Fruit fly (Drosophila melanogaster) whole organism, wandering third instar larva: ENCODE results near the gene Hipk.
A peak's percentile ranks its signal among the peaks of the same experiment; 100 is the strongest.

ENCODE experiments used
- Abd-B ChIP-seq: fragments of >200 bp; optimal IDR thresholded peaks from 2 replicates; lab custom pipeline; 2017; ENCODE audit warnings: missing biosample characterization, missing genetic modification characterization
- CG32264 ChIP-seq: fragments of 200-800 bp; sonication (Bioruptor generic); optimal IDR thresholded peaks from 2 replicates; lab custom pipeline; 2016; ENCODE audit warnings: missing biosample characterization, missing genetic modification characterization
- CG9705 ChIP-seq: fragments of 200-800 bp; sonication (Bioruptor generic); optimal IDR thresholded peaks from 2 replicates; lab custom pipeline; 2018; ENCODE audit warnings: missing biosample characterization, mild to moderate bottlenecking, missing genetic modification characterization
- CrebA ChIP-seq: fragments of 200-800 bp; sonication (Bioruptor generic); optimal IDR thresholded peaks from 2 replicates; lab custom pipeline; 2016; ENCODE audit warnings: missing biosample characterization, mild to moderate bottlenecking, missing genetic modification characterization, borderline replicate concordance
- Dfd ChIP-seq: fragments of >200 bp; optimal IDR thresholded peaks from 2 replicates; lab custom pipeline; 2017; ENCODE audit warnings: missing biosample characterization, missing genetic modification characterization
- GATAd ChIP-seq: sonication (Bioruptor generic); optimal IDR thresholded peaks from 2 replicates; lab custom pipeline; 2016; ENCODE audit warnings: missing biosample characterization, missing genetic modification characterization
- HLH106 ChIP-seq: fragments of 200-800 bp; optimal IDR thresholded peaks from 3 replicates; lab custom pipeline; 2019; ENCODE audit warnings: missing biosample characterization, mild to moderate bottlenecking, missing genetic modification characterization, moderate library complexity
- Hnf4 ChIP-seq: fragments of 200-800 bp; sonication (Bioruptor generic); optimal IDR thresholded peaks from 2 replicates; lab custom pipeline; 2016; ENCODE audit warnings: missing biosample characterization, mild to moderate bottlenecking, missing genetic modification characterization
- Hr78 ChIP-seq: fragments of >200 bp; optimal IDR thresholded peaks from 2 replicates; lab custom pipeline; 2017; ENCODE audit warnings: missing biosample characterization, missing genetic modification characterization
- Hr83 ChIP-seq: fragments of 200-300 bp; sonication (Bioruptor generic); optimal IDR thresholded peaks from 2 replicates; lab custom pipeline; 2016; ENCODE audit warnings: missing biosample characterization, mild to moderate bottlenecking, missing genetic modification characterization, moderate library complexity; ENCODE audit not compliant: poor library complexity, severe bottlenecking
- Jra ChIP-seq: sonication (Bioruptor generic); optimal IDR thresholded peaks from 2 replicates; lab custom pipeline; 2016; ENCODE audit warnings: missing biosample characterization, missing genetic modification characterization
- Mio ChIP-seq: sonication (Bioruptor generic); optimal IDR thresholded peaks from 2 replicates; lab custom pipeline; 2016; ENCODE audit warnings: missing biosample characterization, missing genetic modification characterization
- Myc ChIP-seq: fragments of >200 bp; optimal IDR thresholded peaks from 2 replicates; lab custom pipeline; 2017
- N ChIP-seq: fragments of >200 bp; optimal IDR thresholded peaks from 2 replicates; lab custom pipeline; 2018; ENCODE audit warnings: missing biosample characterization, missing external identifiers, missing genetic modification characterization
- OdsH ChIP-seq: fragments of 200-800 bp; sonication (Bioruptor generic); optimal IDR thresholded peaks from 2 replicates; lab custom pipeline; 2016; ENCODE audit warnings: missing biosample characterization, mild to moderate bottlenecking, missing genetic modification characterization
- Rel ChIP-seq, 2 experiments: fragments of 200-800 bp; sonication (Bioruptor generic) in 1 of 2; optimal IDR thresholded peaks; 2 replicates in 1 of 2; 3 replicates in 1 of 2; lab custom pipeline; 2016 to 2019; ENCODE audit warnings: mild to moderate bottlenecking in 2 of 2, missing biosample characterization in 2 of 2, missing genetic modification characterization in 2 of 2, moderate library complexity in 1 of 2
- Sp1 ChIP-seq: fragments of 200-800 bp; sonication (Bioruptor generic); optimal IDR thresholded peaks from 3 replicates; lab custom pipeline; 2019; ENCODE audit warnings: missing biosample characterization, mild to moderate bottlenecking, missing genetic modification characterization, moderate library complexity
- Vsx2 ChIP-seq: fragments of 200-300, 225-300 bp; sonication (Bioruptor generic); optimal IDR thresholded peaks from 2 replicates; lab custom pipeline; 2018; ENCODE audit warnings: missing biosample characterization, missing genetic modification characterization; ENCODE audit not compliant: partially characterized antibody
- br ChIP-seq: fragments of 200-800 bp; sonication (Bioruptor generic); optimal IDR thresholded peaks from 2 replicates; lab custom pipeline; 2016; ENCODE audit warnings: missing biosample characterization, missing genetic modification characterization
- brk ChIP-seq: fragments of 200-800 bp; sonication (Bioruptor generic); optimal IDR thresholded peaks from 2 replicates; lab custom pipeline; 2016; ENCODE audit warnings: missing biosample characterization, mild to moderate bottlenecking, missing genetic modification characterization
- dl ChIP-seq, 2 experiments: fragments of 175-275, 200-275 bp in 1 of 2; fragments of 200-275 bp in 1 of 2; sonication (Bioruptor generic); optimal IDR thresholded peaks; lab custom pipeline; 2018; ENCODE audit warnings: mild to moderate bottlenecking in 2 of 2, missing biosample characterization in 2 of 2, missing genetic modification characterization in 2 of 2, moderate library complexity in 2 of 2; ENCODE audit not compliant: partially characterized antibody in 2 of 2, insufficient read depth in 1 of 2
- dmrt93B ChIP-seq: fragments of 200-800 bp; sonication (Bioruptor generic); optimal IDR thresholded peaks from 2 replicates; lab custom pipeline; 2018; ENCODE audit warnings: missing biosample characterization, mild to moderate bottlenecking, missing genetic modification characterization
- dsf ChIP-seq: sonication (Bioruptor generic); optimal IDR thresholded peaks from 2 replicates; lab custom pipeline; 2016; ENCODE audit warnings: missing biosample characterization, missing genetic modification characterization, borderline replicate concordance
- ey ChIP-seq: fragments of 200-800 bp; sonication (Bioruptor generic); optimal IDR thresholded peaks from 2 replicates; lab custom pipeline; 2016; ENCODE audit warnings: missing biosample characterization, missing genetic modification characterization
- foxo ChIP-seq, 2 experiments: fragments of 200-800 bp; sonication (Bioruptor generic); optimal IDR thresholded peaks; 2 replicates in 1 of 2; 3 replicates in 1 of 2; lab custom pipeline; 2016 to 2017; ENCODE audit warnings: missing biosample characterization in 2 of 2, missing genetic modification characterization in 2 of 2
- fru ChIP-seq: fragments of 200-800 bp; sonication (Bioruptor generic); optimal IDR thresholded peaks from 3 replicates; lab custom pipeline; 2016; ENCODE audit warnings: missing biosample characterization, mild to moderate bottlenecking, missing genetic modification characterization
- h ChIP-seq: fragments of 200-800 bp; sonication (Bioruptor generic); optimal IDR thresholded peaks from 3 replicates; lab custom pipeline; 2016; ENCODE audit warnings: missing biosample characterization, mild to moderate bottlenecking, missing genetic modification characterization
- jim ChIP-seq: fragments of 175-275, 200-325 bp; sonication (Bioruptor generic); optimal IDR thresholded peaks from 2 replicates; lab custom pipeline; 2016; ENCODE audit warnings: missing biosample characterization, mild to moderate bottlenecking, missing genetic modification characterization
- lola ChIP-seq: fragments of >200 bp; optimal IDR thresholded peaks from 2 replicates; lab custom pipeline; 2017; ENCODE audit warnings: missing biosample characterization, missing genetic modification characterization
- pan ChIP-seq: fragments of >200 bp; optimal IDR thresholded peaks from 2 replicates; lab custom pipeline; 2017
- psq ChIP-seq: fragments of 200-800 bp; sonication (Bioruptor generic); optimal IDR thresholded peaks from 3 replicates; lab custom pipeline; 2017; ENCODE audit warnings: missing biosample characterization, mild to moderate bottlenecking, missing genetic modification characterization, moderate library complexity
- rgr ChIP-seq: fragments of 200-800 bp; sonication (Bioruptor generic); optimal IDR thresholded peaks from 3 replicates; lab custom pipeline; 2016; ENCODE audit warnings: missing biosample characterization, mild to moderate bottlenecking, missing genetic modification characterization
- sage ChIP-seq: fragments of 200-800 bp; sonication (Bioruptor generic); optimal IDR thresholded peaks from 2 replicates; lab custom pipeline; 2016; ENCODE audit warnings: missing biosample characterization, mild to moderate bottlenecking, missing genetic modification characterization
- sv ChIP-seq: fragments of 200-800 bp; sonication (Bioruptor generic); optimal IDR thresholded peaks from 3 replicates; lab custom pipeline; 2016; ENCODE audit warnings: missing biosample characterization, missing genetic modification characterization
- tai ChIP-seq: sonication (Bioruptor generic); optimal IDR thresholded peaks from 2 replicates; lab custom pipeline; 2016; ENCODE audit warnings: missing biosample characterization, missing genetic modification characterization
- usp ChIP-seq: fragments of >200 bp; optimal IDR thresholded peaks from 2 replicates; lab custom pipeline; 2017; ENCODE audit warnings: missing biosample characterization, missing genetic modification characterization
- woc ChIP-seq: sonication (Bioruptor generic); optimal IDR thresholded peaks from 2 replicates; lab custom pipeline; 2016; ENCODE audit warnings: missing biosample characterization, mild to moderate bottlenecking, missing genetic modification characterization

The Hipk gene

DNA sequence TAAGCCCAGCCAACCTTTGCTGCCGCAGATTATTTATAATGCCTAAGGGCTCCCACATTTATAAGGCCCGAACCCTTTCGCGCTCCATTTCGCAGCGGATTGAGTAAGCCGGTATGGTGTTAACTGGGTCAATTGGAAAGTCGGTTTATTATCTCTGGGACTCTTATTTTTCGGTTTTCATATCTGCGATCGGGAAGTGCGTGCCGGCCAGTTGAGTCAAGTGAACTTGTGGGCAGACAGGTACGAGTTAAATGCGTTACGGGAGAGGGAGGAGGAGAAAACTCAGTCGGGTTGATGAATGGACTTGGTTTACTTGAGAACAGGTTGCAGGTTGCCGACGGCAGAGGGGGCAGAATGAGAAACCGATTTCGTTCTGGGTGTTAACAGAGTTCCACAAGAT is 18.6 kb upstream of the Hipk start:
- no peak for TF ChIP-seq CrebA
- TF ChIP-seq Myc (lab: Kevin White, UChicago), result no peak
- no peak for TF ChIP-seq dl (GFP tag; optimal IDR thresholded peaks at IDR 0.05; lab: Kevin White, UChicago; ENCODE audit: insufficient read depth in 1 of 2, partially characterized antibody in 2 of 2)
- no peak for TF ChIP-seq Mio (GFP tag; lab: Kevin White, UChicago)
- TF ChIP-seq sage (GFP tag; lab: Kevin White, UChicago), result no peak
- no peak for TF ChIP-seq Hr83 (GFP tag; lab: Kevin White, UChicago)
- TF ChIP-seq CG9705, result no peak
- no peak for TF ChIP-seq jim
- no peak for TF ChIP-seq br (GFP tag; lab: Kevin White, UChicago)
- no peak for TF ChIP-seq Hnf4 (GFP tag; lab: Kevin White, UChicago)
- no peak for TF ChIP-seq fru (GFP tag; lab: Kevin White, UChicago)
- no peak for TF ChIP-seq brk
- no peak for TF ChIP-seq h (GFP tag; lab: Kevin White, UChicago)
- TF ChIP-seq Dfd (GFP tag; lab: Kevin White, UChicago), result no peak
- TF ChIP-seq rgr (GFP tag; lab: Kevin White, UChicago), result no peak
- TF ChIP-seq GATAd (GFP tag; lab: Kevin White, UChicago), result no peak
- no peak for TF ChIP-seq lola (GFP tag; lab: Kevin White, UChicago)
- TF ChIP-seq Sp1, result no peak
- TF ChIP-seq, all 38 proteins: peak for 0

dm6 chr3L:528037-528436 is 14.8 kb upstream of the Hipk start, which contains the start of gene CG34269:
Gene CG34269 (plus strand): TSS chr3L:528337.
- no peak for TF ChIP-seq CG9705
- no peak for TF ChIP-seq CG32264 (GFP tag; lab: Kevin White, UChicago)
- TF ChIP-seq br (GFP tag; lab: Kevin White, UChicago), result no peak
- TF ChIP-seq woc, result no peak
- TF ChIP-seq pan, result no peak
- TF ChIP-seq rgr (GFP tag; lab: Kevin White, UChicago), result no peak

- TF ChIP-seq br (GFP tag; lab: Kevin White, UChicago), result no peak
- TF ChIP-seq rgr (GFP tag; lab: Kevin White, UChicago), result no peak
- TF ChIP-seq dsf (GFP tag; lab: Kevin White, UChicago), result no peak
- no peak for TF ChIP-seq Rel (GFP tag; optimal IDR thresholded peaks at IDR 0.05; lab: Kevin White, UChicago)
- no peak for TF ChIP-seq Rel (tag; optimal IDR thresholded peaks at IDR 0.05; lab: Kevin White, UChicago)
- no peak for TF ChIP-seq brk
- no peak for TF ChIP-seq h (GFP tag; lab: Kevin White, UChicago)
- TF ChIP-seq dmrt93B (GFP tag; lab: Kevin White, UChicago), result no peak
- TF ChIP-seq foxo (GFP tag; optimal IDR thresholded peaks at IDR 0.05; lab: Kevin White, UChicago), result no peak
- TF ChIP-seq psq, result no peak
- no peak for TF ChIP-seq dl (GFP tag; optimal IDR thresholded peaks at IDR 0.05; lab: Kevin White, UChicago; ENCODE audit: insufficient read depth in 1 of 2, partially characterized antibody in 2 of 2)
- TF ChIP-seq GATAd (GFP tag; lab: Kevin White, UChicago), result no peak
- no peak for TF ChIP-seq CG32264 (GFP tag; lab: Kevin White, UChicago)
- TF ChIP-seq sv (GFP tag; lab: Kevin White, UChicago), result no peak
- TF ChIP-seq usp (GFP tag; lab: Kevin White, UChicago), result no peak
- TF ChIP-seq Hnf4 (GFP tag; lab: Kevin White, UChicago), result no peak
- no peak for TF ChIP-seq Hr78
- no peak for TF ChIP-seq Vsx2 (GFP tag; lab: Kevin White, UChicago)
- no peak for TF ChIP-seq OdsH
- TF ChIP-seq woc, result no peak
Measured at dm6 chr3L:530813-531212, 12.0 kb upstream of the Hipk start.

- no peak for TF ChIP-seq Mio (GFP tag; lab: Kevin White, UChicago)
- TF ChIP-seq Rel (GFP tag; optimal IDR thresholded peaks at IDR 0.05; lab: Kevin White, UChicago), result no peak
- TF ChIP-seq Rel (tag; optimal IDR thresholded peaks at IDR 0.05; lab: Kevin White, UChicago), result no peak
- peak; percentile 3 for TF ChIP-seq sage (GFP tag; lab: Kevin White, UChicago)
- peak; percentile 13 for TF ChIP-seq dmrt93B (GFP tag; lab: Kevin White, UChicago)
- TF ChIP-seq woc, result no peak
- peak; percentile 93 for TF ChIP-seq psq
- TF ChIP-seq HLH106 (tag; lab: Kevin White, UChicago), result peak; percentile 71
- no peak for TF ChIP-seq CrebA
- no peak for TF ChIP-seq dsf (GFP tag; lab: Kevin White, UChicago)
- no peak for TF ChIP-seq brk
- TF ChIP-seq CG32264 (GFP tag; lab: Kevin White, UChicago), result no peak
- no peak for TF ChIP-seq dl (GFP tag; optimal IDR thresholded peaks at IDR 0.05; lab: Kevin White, UChicago; ENCODE audit: insufficient read depth in 1 of 2, partially characterized antibody in 2 of 2)
- peak in 1 of 2 experiments; percentile 22 for TF ChIP-seq foxo (GFP tag; optimal IDR thresholded peaks at IDR 0.05; lab: Kevin White, UChicago)
- peak; percentile 9 for TF ChIP-seq Hnf4 (GFP tag; lab: Kevin White, UChicago)
- no peak for TF ChIP-seq Jra
- TF ChIP-seq br (GFP tag; lab: Kevin White, UChicago), result no peak
- TF ChIP-seq Vsx2 (GFP tag; lab: Kevin White, UChicago), result no peak
- no peak for TF ChIP-seq Hr83 (GFP tag; lab: Kevin White, UChicago)
- TF ChIP-seq N (GFP tag; lab: Kevin White, UChicago), result no peak
- no peak for TF ChIP-seq rgr (GFP tag; lab: Kevin White, UChicago)
- no peak for TF ChIP-seq usp (GFP tag; lab: Kevin White, UChicago)
- TF ChIP-seq sv (GFP tag; lab: Kevin White, UChicago), result no peak
- TF ChIP-seq tai (GFP tag; lab: Kevin White, UChicago), result no peak
- no peak for TF ChIP-seq jim
- TF ChIP-seq GATAd (GFP tag; lab: Kevin White, UChicago), result no peak
- TF ChIP-seq CG9705, result no peak
- peak; percentile 74 for TF ChIP-seq Sp1
- no peak for TF ChIP-seq fru (GFP tag; lab: Kevin White, UChicago)
- no peak for TF ChIP-seq lola (GFP tag; lab: Kevin White, UChicago)
- no peak for TF ChIP-seq ey (GFP tag; lab: Kevin White, UChicago)
- no peak for TF ChIP-seq pan
- no peak for TF ChIP-seq Dfd (GFP tag; lab: Kevin White, UChicago)
- no peak for TF ChIP-seq Abd-B (GFP tag; lab: Kevin White, UChicago)
Measured at dm6 chr3L:531280-531853, 11.5 kb upstream of the Hipk start.
